Fruit fly (Drosophila melanogaster) whole organism, adult: ENCODE measurements around the gene CG8086.

Experiments used
- kay ChIP-seq: fragments of 200-800 bp; sonication (Bioruptor generic); peaks from one replicate; lab custom pipeline; 2016; ENCODE audit warnings: missing biosample characterization, missing genetic modification characterization, borderline replicate concordance
- tj ChIP-seq: fragments of 200-800 bp; sonication (Bioruptor generic); optimal IDR thresholded peaks from 3 replicates; lab custom pipeline; 2017; ENCODE audit warnings: missing biosample characterization, mild to moderate bottlenecking, missing genetic modification characterization, moderate library complexity

DNA sequence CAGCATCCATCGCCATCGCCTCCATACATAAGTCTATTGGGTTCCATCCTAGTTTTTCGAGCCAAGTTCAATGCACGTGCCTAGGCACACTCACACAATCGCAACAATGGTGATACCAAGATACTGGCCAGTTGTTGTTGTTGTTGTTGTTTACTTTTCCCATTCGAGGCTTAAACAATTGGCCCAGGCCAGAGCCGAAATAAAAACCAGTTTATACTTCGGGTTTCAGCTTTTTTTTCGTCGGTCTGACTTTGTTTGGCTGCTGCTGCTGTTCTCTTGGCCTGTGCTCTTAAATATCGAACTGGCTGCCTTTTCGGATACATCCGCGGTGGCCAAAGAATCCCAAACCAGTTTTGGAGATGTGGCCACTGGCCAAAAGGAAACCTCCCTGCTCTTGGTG, 22.9 kb upstream of the CG8086 start:
- TF ChIP-seq kay (no peak), tj (GFP tag; lab: Kevin White, UChicago) (no peak)
